Fruit fly (Drosophila melanogaster): ENCODE data around the gene RpL30.

DNA sequence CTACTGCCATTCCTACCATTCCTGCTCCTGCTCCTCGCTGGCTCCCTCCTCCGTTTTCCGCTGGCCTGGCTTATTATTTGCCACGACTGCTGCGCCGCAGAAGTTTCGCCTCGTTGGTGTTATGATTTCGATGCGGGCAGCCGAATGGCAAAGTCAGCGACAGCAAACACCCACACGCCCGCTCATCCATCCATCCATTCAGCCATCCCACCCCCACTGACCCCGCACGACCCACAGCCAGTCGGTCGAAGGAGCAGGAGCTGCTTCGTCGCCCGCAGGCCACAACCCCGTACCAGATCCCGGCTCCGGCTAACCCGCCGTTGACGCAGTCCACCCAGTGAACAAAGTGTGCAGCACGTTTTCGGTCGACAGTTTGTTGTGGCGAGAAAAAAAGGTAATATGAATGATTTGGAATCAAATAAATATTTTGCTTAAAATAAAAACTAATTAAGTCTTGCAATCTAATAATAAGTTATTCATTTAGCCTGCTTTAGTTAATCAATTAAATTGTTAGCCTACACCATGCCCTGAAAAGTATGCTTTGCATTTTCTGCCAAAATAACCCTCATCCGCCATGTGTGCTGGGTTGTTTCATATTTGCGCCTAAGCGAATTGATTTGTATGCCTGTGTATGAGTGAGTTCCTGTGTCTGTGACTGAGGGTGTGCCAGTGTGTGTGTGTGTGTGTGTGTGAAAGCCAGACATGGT is 17.5 kb upstream of the RpL30 start:
- peak; percentile 69 for TF ChIP-seq svp (GFP tag)
- peak; percentile 20 to 74 for TF ChIP-seq ss (GFP tag; optimal IDR thresholded peaks at IDR 0.05)
- TF ChIP-seq achi (GFP tag; optimal IDR thresholded peaks at IDR 0.05): peak; percentile 27
- peak; percentile 9 for TF ChIP-seq cyc (GFP tag; optimal IDR thresholded peaks at IDR 0.05)
- TF ChIP-seq Blimp-1 (GFP tag; optimal IDR thresholded peaks at IDR 0.05): no peak
- peak; percentile 32 for TF ChIP-seq salr (GFP tag; optimal IDR thresholded peaks at IDR 0.05)
- TF ChIP-seq CG6163 (GFP tag; IDR thresholded peaks at IDR 0.05): peak; percentile 27; the same call in 1 of the 3 replicates
- TF ChIP-seq CG8119 (GFP tag; IDR thresholded peaks at IDR 0.05): peak; percentile 41; the same call in 1 of the 3 replicates
